Fruit fly (Drosophila melanogaster) whole organism, prepupa: Measurements from ENCODE around the gene CG10357.

Experiments used
- Blimp-1 ChIP-seq: fragments of 200-800 bp; sonication (Bioruptor generic); optimal IDR thresholded peaks from 3 replicates; lab custom pipeline; 2017; ENCODE audit warnings: missing biosample characterization, missing genetic modification characterization, mild to moderate bottlenecking, moderate library complexity, missing genetic modification reagents
- CG10669 ChIP-seq: fragments of 200-800 bp; sonication (Bioruptor generic); optimal IDR thresholded peaks from 3 replicates; lab custom pipeline; 2018; ENCODE audit warnings: missing biosample characterization, mild to moderate bottlenecking, missing genetic modification characterization, moderate library complexity
- CG16779 ChIP-seq: fragments of 200-800 bp; sonication (Bioruptor generic); optimal IDR thresholded peaks from 3 replicates; lab custom pipeline; 2017; ENCODE audit warnings: missing biosample characterization, mild to moderate bottlenecking, missing genetic modification characterization
- Eip75B ChIP-seq: fragments of 200-800 bp; sonication (Bioruptor generic); optimal IDR thresholded peaks from 3 replicates; lab custom pipeline; 2016; ENCODE audit warnings: missing biosample characterization, missing genetic modification characterization
- Eip93F ChIP-seq: fragments of 200-800 bp; sonication (Bioruptor generic); optimal IDR thresholded peaks from 2 replicates; lab custom pipeline; 2016; ENCODE audit warnings: missing biosample characterization, mild to moderate bottlenecking, missing genetic modification characterization
- Hr39 ChIP-seq: fragments of 200-800 bp; sonication (Bioruptor generic); optimal IDR thresholded peaks from 2 replicates; lab custom pipeline; 2016; ENCODE audit warnings: missing biosample characterization, missing genetic modification characterization
- Lpt ChIP-seq: fragments of 200-800 bp; sonication (Bioruptor generic); optimal IDR thresholded peaks from 3 replicates; lab custom pipeline; 2016; ENCODE audit warnings: missing biosample characterization, missing genetic modification characterization
- cyc ChIP-seq: fragments of 200-800 bp; sonication (Bioruptor generic); optimal IDR thresholded peaks from 3 replicates; lab custom pipeline; 2016; ENCODE audit warnings: missing biosample characterization, missing genetic modification characterization
- lz ChIP-seq: fragments of 200-800 bp; sonication (Bioruptor generic); optimal IDR thresholded peaks from 3 replicates; lab custom pipeline; 2016; ENCODE audit warnings: missing biosample characterization, missing genetic modification characterization

- peak; percentile 39 for TF ChIP-seq cyc
- peak; percentile 24 for TF ChIP-seq Blimp-1 (GFP tag; lab: Kevin White, UChicago)
- TF ChIP-seq Eip75B (GFP tag; lab: Kevin White, UChicago) = peak; percentile 1
- peak; percentile 64 for TF ChIP-seq Hr39
- peak; percentile 20 for TF ChIP-seq CG10669
- TF ChIP-seq Lpt (GFP tag; lab: Kevin White, UChicago) = no peak
- peak; percentile 67 for TF ChIP-seq lz (GFP tag; lab: Kevin White, UChicago)
- no peak for TF ChIP-seq Eip93F (GFP tag; lab: Kevin White, UChicago)
- TF ChIP-seq CG16779 (tag; lab: Kevin White, UChicago) = no peak
These were observed 2.4 kb upstream of the CG10357 start for dm6 chr3L:3612582-3613285.
